Worm (Caenorhabditis elegans) whole organism, L4 larva: ENCODE data around the gene C26E1.2.

ENCODE experiments used
- F26F4.8 ChIP-seq: fragments of 200-800 bp; sonication (Bioruptor generic); conservative IDR thresholded peaks from 2 replicates; pipeline ENCODE4 v1.3.6; 2022; ENCODE audit warnings: missing genetic modification characterization, missing compliant biosample characterization
- T26A8.4 ChIP-seq: fragments of 200-800 bp; sonication (Bioruptor generic); IDR thresholded peaks from 2 replicates; pipeline ENCODE4 v1.3.6; 2022; ENCODE audit warnings: missing genetic modification characterization, missing compliant biosample characterization
- Y105C5A.15 ChIP-seq: fragments of 200-800 bp; sonication (Bioruptor generic); IDR thresholded peaks from 2 replicates; pipeline ENCODE4 v1.3.6; 2022; ENCODE audit warnings: missing genetic modification characterization, missing compliant biosample characterization
- Y5F2A.4 ChIP-seq: fragments of 200-800 bp; sonication (Bioruptor generic); optimal IDR thresholded peaks from 2 replicates; lab custom pipeline; 2018; ENCODE audit warnings: mild to moderate bottlenecking, missing genetic modification characterization, missing compliant biosample characterization
- ZK337.2 ChIP-seq: fragments of 200-800 bp; sonication (Bioruptor generic); IDR thresholded peaks from 2 replicates; pipeline ENCODE4 v1.3.6; 2022; ENCODE audit warnings: missing genetic modification reagents, missing genetic modification characterization, missing compliant biosample characterization
- aha-1 ChIP-seq: fragments of 150-350 bp; peaks from one replicate; lab custom pipeline; 2014; ENCODE audit warnings: missing biosample characterization, missing genetic modification characterization
- ama-1 ChIP-seq: fragments of 150-350 bp; optimal IDR thresholded peaks from 2 replicates; lab custom pipeline; 2014; ENCODE audit warnings: inconsistent platforms, mixed read lengths
- attf-4 ChIP-seq: sonication (generic microtip); optimal IDR thresholded peaks from 3 replicates; lab custom pipeline; 2017; ENCODE audit warnings: missing biosample characterization, missing genetic modification characterization
- ceh-20 ChIP-seq: fragments of 200-800 bp; sonication (Bioruptor generic); IDR thresholded peaks from 2 replicates; pipeline ENCODE4 v1.3.6; 2022; ENCODE audit warnings: missing genetic modification reagents, missing genetic modification characterization, missing compliant biosample characterization
- ces-1 ChIP-seq: fragments of 150-350 bp; sonication (generic microtip); optimal IDR thresholded peaks from 4 replicates; lab custom pipeline; 2014; ENCODE audit warnings: missing biosample characterization, missing genetic modification reagents, missing genetic modification characterization
- daf-12 ChIP-seq: fragments of 150-350 bp; optimal IDR thresholded peaks from 2 replicates; lab custom pipeline; 2014; ENCODE audit warnings: missing biosample characterization, missing genetic modification reagents, missing genetic modification characterization
- daf-16 ChIP-seq, 3 experiments: sonication (generic microtip); optimal IDR thresholded peaks; 2 replicates each; lab custom pipeline; 2016 to 2017; ENCODE audit warnings: missing genetic modification characterization in 3 of 3, missing genetic modification reagents in 3 of 3, mild to moderate bottlenecking in 2 of 3, missing compliant biosample characterization in 2 of 3, missing biosample characterization in 1 of 3, moderate library complexity in 1 of 3
- daf-8 ChIP-seq: fragments of 200-800 bp; sonication (Bioruptor generic); IDR thresholded peaks from 2 replicates; pipeline ENCODE4 v1.3.6; 2022; ENCODE audit warnings: missing genetic modification characterization, missing compliant biosample characterization
- dmd-6 ChIP-seq: fragments of 200-800 bp; sonication (Bioruptor generic); IDR thresholded peaks from 2 replicates; pipeline ENCODE4 v1.3.6; 2022; ENCODE audit warnings: missing genetic modification reagents, missing genetic modification characterization, missing compliant biosample characterization
- dmd-9 ChIP-seq: fragments of 200-800 bp; sonication (Bioruptor generic); IDR thresholded peaks from 2 replicates; pipeline ENCODE4 v1.3.6; 2022; ENCODE audit warnings: missing genetic modification reagents, missing genetic modification characterization, missing compliant biosample characterization
- dpl-1 ChIP-seq: fragments of 150-350 bp; optimal IDR thresholded peaks from 2 replicates; lab custom pipeline; 2014; ENCODE audit warnings: missing biosample characterization, missing genetic modification reagents, missing genetic modification characterization
- egl-27 ChIP-seq: sonication (generic microtip); optimal IDR thresholded peaks from 3 replicates; lab custom pipeline; 2017; ENCODE audit warnings: missing biosample characterization, missing genetic modification reagents, missing genetic modification characterization
- egl-43 ChIP-seq: fragments of 200-800 bp; sonication (Bioruptor generic); IDR thresholded peaks from 2 replicates; pipeline ENCODE4 v1.3.6; 2022; ENCODE audit warnings: missing genetic modification reagents, missing genetic modification characterization, missing compliant biosample characterization
- fkh-10 ChIP-seq: fragments of 150-350 bp; optimal IDR thresholded peaks from 2 replicates; lab custom pipeline; 2014; ENCODE audit warnings: missing biosample characterization, missing genetic modification reagents, missing genetic modification characterization
- fos-1 ChIP-seq: fragments of 150-350 bp; optimal IDR thresholded peaks from 2 replicates; lab custom pipeline; 2014; ENCODE audit warnings: missing biosample characterization, missing genetic modification characterization
- gei-8 ChIP-seq: fragments of 200-800 bp; sonication (Bioruptor generic); optimal IDR thresholded peaks from 2 replicates; lab custom pipeline; 2018; ENCODE audit warnings: mild to moderate bottlenecking, missing genetic modification characterization, missing compliant biosample characterization
- hlh-30 ChIP-seq: sonication (generic microtip); optimal IDR thresholded peaks from 2 replicates; lab custom pipeline; 2017; ENCODE audit warnings: antibody characterized with exemption, mild to moderate bottlenecking, missing genetic modification characterization, missing compliant biosample characterization; ENCODE audit not compliant: insufficient read depth
- jun-1 ChIP-seq: fragments of 150-350 bp; optimal IDR thresholded peaks from 2 replicates; lab custom pipeline; 2014; ENCODE audit warnings: missing biosample characterization, missing genetic modification reagents, missing genetic modification characterization
- lim-7 ChIP-seq: fragments of 200-800 bp; sonication (Bioruptor generic); IDR thresholded peaks from 2 replicates; pipeline ENCODE4 v1.3.6; 2022; ENCODE audit warnings: missing genetic modification characterization, missing compliant biosample characterization
- lin-1 ChIP-seq: fragments of 200-800 bp; sonication (Bioruptor generic); IDR thresholded peaks from 2 replicates; pipeline ENCODE4 v1.3.6; 2022; ENCODE audit warnings: missing genetic modification reagents, missing genetic modification characterization, missing compliant biosample characterization
- lin-15B ChIP-seq: fragments of 150-350 bp; sonication (generic microtip); optimal IDR thresholded peaks from 3 replicates; lab custom pipeline; 2014; ENCODE audit warnings: missing biosample characterization, missing genetic modification characterization
- lin-39 ChIP-seq: fragments of 150-350 bp; optimal IDR thresholded peaks from 2 replicates; lab custom pipeline; 2014; ENCODE audit warnings: missing biosample characterization, missing genetic modification reagents, missing genetic modification characterization
- lir-3 ChIP-seq: sonication (generic microtip); optimal IDR thresholded peaks from 2 replicates; lab custom pipeline; 2016; ENCODE audit warnings: mild to moderate bottlenecking, missing genetic modification characterization, missing compliant biosample characterization
- lsy-2 ChIP-seq, 2 experiments: fragments of 150-350 bp in 1 of 2; sonication (generic microtip) in 1 of 2; optimal IDR thresholded peaks; 2 replicates each; lab custom pipeline; 2014 to 2017; ENCODE audit warnings: missing biosample characterization in 2 of 2, missing genetic modification characterization in 2 of 2
- madf-5 ChIP-seq, 2 experiments: fragments of 200-800 bp; sonication (Bioruptor generic); IDR thresholded peaks; 2 replicates each; pipeline ENCODE4 v1.3.6; 2022; ENCODE audit warnings: missing compliant biosample characterization in 2 of 2, missing genetic modification characterization in 2 of 2
- madf-9 ChIP-seq: fragments of 200-800 bp; sonication (Bioruptor generic); conservative IDR thresholded peaks from 2 replicates; pipeline ENCODE4 v1.3.6; 2022; ENCODE audit warnings: missing genetic modification reagents, missing genetic modification characterization, missing compliant biosample characterization
- mep-1 ChIP-seq: fragments of 150-350 bp; sonication (generic microtip); optimal IDR thresholded peaks from 3 replicates; lab custom pipeline; 2014; ENCODE audit warnings: missing biosample characterization, missing genetic modification characterization
- mes-2 ChIP-seq: sonication (generic microtip); optimal IDR thresholded peaks from 2 replicates; lab custom pipeline; 2016; ENCODE audit warnings: missing genotype, mild to moderate bottlenecking, missing genetic modification characterization, missing compliant biosample characterization; ENCODE audit not compliant: poor library complexity, severe bottlenecking
- mxl-3 ChIP-seq: fragments of 200-800 bp; sonication (Bioruptor generic); optimal IDR thresholded peaks from 2 replicates; lab custom pipeline; 2018; ENCODE audit warnings: mild to moderate bottlenecking, missing genetic modification characterization, missing compliant biosample characterization
- nhr-10 ChIP-seq: fragments of 150-350 bp; optimal IDR thresholded peaks from 2 replicates; lab custom pipeline; 2014; ENCODE audit warnings: missing biosample characterization, missing genetic modification characterization
- nhr-11 ChIP-seq: fragments of 150-350 bp; optimal IDR thresholded peaks from 2 replicates; lab custom pipeline; 2014; ENCODE audit warnings: missing biosample characterization, missing genetic modification characterization
- nhr-111 ChIP-seq: fragments of 200-800 bp; sonication (Bioruptor generic); optimal IDR thresholded peaks from 2 replicates; lab custom pipeline; 2018; ENCODE audit warnings: mild to moderate bottlenecking, missing genetic modification characterization, missing compliant biosample characterization
- nhr-28 ChIP-seq: fragments of 150-350 bp; optimal IDR thresholded peaks from 2 replicates; lab custom pipeline; 2014; ENCODE audit warnings: missing biosample characterization, missing genetic modification characterization
- nhr-42 ChIP-seq: fragments of 200-800 bp; sonication (Bioruptor generic); IDR thresholded peaks from 2 replicates; pipeline ENCODE4 v1.3.6; 2022; ENCODE audit warnings: missing genetic modification characterization, missing compliant biosample characterization
- nhr-48 ChIP-seq: sonication (generic microtip); optimal IDR thresholded peaks from 2 replicates; lab custom pipeline; 2016; ENCODE audit warnings: mild to moderate bottlenecking, missing genetic modification characterization, missing compliant biosample characterization
- php-3 ChIP-seq: fragments of 200-800 bp; sonication (Bioruptor generic); IDR thresholded peaks from 2 replicates; pipeline ENCODE4 v1.3.6; 2022; ENCODE audit warnings: missing genetic modification reagents, missing genetic modification characterization, missing compliant biosample characterization
- spr-1 ChIP-seq: sonication (generic microtip); optimal IDR thresholded peaks from 2 replicates; lab custom pipeline; 2016; ENCODE audit warnings: mild to moderate bottlenecking, missing genetic modification characterization, missing compliant biosample characterization
- tra-1 ChIP-seq: fragments of 200-800 bp; sonication (Bioruptor generic); IDR thresholded peaks from 2 replicates; pipeline ENCODE4 v1.3.6; 2022; ENCODE audit warnings: missing genetic modification reagents, missing genetic modification characterization, missing compliant biosample characterization
- unc-130 ChIP-seq: sonication (generic microtip); optimal IDR thresholded peaks from 2 replicates; lab custom pipeline; 2016; ENCODE audit warnings: missing genetic modification reagents, missing genetic modification characterization, missing compliant biosample characterization
- unc-39 ChIP-seq: sonication (generic microtip); optimal IDR thresholded peaks from 2 replicates; lab custom pipeline; 2017; ENCODE audit warnings: missing biosample characterization, missing genetic modification characterization
- unc-62 ChIP-seq, 3 experiments: fragments of 150-350 bp in 1 of 3; sonication (generic microtip); optimal IDR thresholded peaks in 2 of 3; peaks in 1 of 3; 1 replicate in 1 of 3; 2 replicates in 2 of 3; lab custom pipeline; 2014 to 2017; ENCODE audit warnings: missing biosample characterization in 3 of 3, missing genetic modification characterization in 3 of 3, missing genetic modification reagents in 3 of 3, missing genotype in 1 of 3
- zfp-3 ChIP-seq: fragments of 200-800 bp; sonication (Bioruptor generic); conservative IDR thresholded peaks from 2 replicates; pipeline ENCODE4 v1.3.6; 2022; ENCODE audit warnings: missing genetic modification reagents, missing genetic modification characterization, missing compliant biosample characterization
- zip-11 ChIP-seq: fragments of 200-800 bp; sonication (Bioruptor generic); IDR thresholded peaks from 2 replicates; pipeline ENCODE4 v1.3.6; 2022; ENCODE audit warnings: missing genetic modification characterization, missing compliant biosample characterization
- ztf-11 ChIP-seq: fragments of 150-350 bp; optimal IDR thresholded peaks from 2 replicates; lab custom pipeline; 2014; ENCODE audit warnings: missing biosample characterization, missing genetic modification characterization

The C26E1.2 gene

ce11 chrV:13268032-13268431 is 36.9 kb upstream of the C26E1.2 start (continued):
- TF ChIP-seq mep-1 (tag; lab: Kevin White, UChicago) (peak; percentile 0), aha-1 (no peak), lsy-2 (tag; optimal IDR thresholded peaks at IDR 0.05; lab: Kevin White, UChicago) (peak in 1 of 2 experiments; percentile 42), zfp-3 (GFP tag; lab: Robert Waterston, UW) (no peak), lin-1 (GFP tag; lab: Robert Waterston, UW) (peak; percentile 12; the same call in 1 of the 2 replicates), lim-7 (GFP tag; lab: Robert Waterston, UW) (no peak), spr-1 (tag; lab: Kevin White, UChicago) (no peak), php-3 (GFP tag; lab: Robert Waterston, UW) (peak; percentile 59; the same call in 1 of the 2 replicates), dpl-1 (no peak), fkh-10 (no peak), tra-1 (0 out of 2 replicates have a peak, but pooled peaks have one; percentile 28), jun-1 (tag; lab: Kevin White, UChicago) (peak; percentile 46), ztf-11 (tag; lab: Kevin White, UChicago) (no peak), mes-2 (tag; lab: Kevin White, UChicago) (no peak), Y105C5A.15 (GFP tag; lab: Robert Waterston, UW) (no peak)

ce11 chrV:13269228-13269630 is 35.7 kb upstream of the C26E1.2 start:
- no peak for TF ChIP-seq dpl-1
- TF ChIP-seq lin-1 (GFP tag; lab: Robert Waterston, UW), result peak; percentile 66; the same call in 1 of the 2 replicates
- TF ChIP-seq dmd-9 (GFP tag; lab: Robert Waterston, UW), result no peak
- TF ChIP-seq nhr-10 (tag; lab: Kevin White, UChicago), result no peak
- no peak for TF ChIP-seq unc-130 (GFP tag; lab: Kevin White, UChicago)
- no peak for TF ChIP-seq egl-43 (GFP tag; lab: Robert Waterston, UW)
- TF ChIP-seq hlh-30 (tag; lab: Kevin White, UChicago), result peak; percentile 80
- TF ChIP-seq ama-1 (lab: Kevin White, UChicago), result no peak
- peak in 1 of 2 experiments; percentile 21 for TF ChIP-seq daf-16 (GFP tag; optimal IDR thresholded peaks at IDR 0.05; lab: Kevin White, UChicago)
- TF ChIP-seq daf-16 (tag; optimal IDR thresholded peaks at IDR 0.05; lab: Kevin White, UChicago), result peak; percentile 94
- TF ChIP-seq nhr-11 (tag; lab: Kevin White, UChicago), result no peak
- no peak for TF ChIP-seq madf-5 (GFP tag; IDR thresholded peaks at IDR 0.05; lab: Robert Waterston, UW)
- no peak for TF ChIP-seq madf-9 (GFP tag; lab: Robert Waterston, UW)
- TF ChIP-seq ZK337.2, result no peak
- TF ChIP-seq ces-1 (GFP tag; lab: Kevin White, UChicago), result no peak
- TF ChIP-seq lin-39 (tag; lab: Kevin White, UChicago), result no peak
- TF ChIP-seq gei-8 (GFP tag; lab: Kevin White, UChicago), result peak; percentile 42
- TF ChIP-seq nhr-42, result no peak
- no peak for TF ChIP-seq mxl-3 (GFP tag; lab: Kevin White, UChicago)
- no peak for TF ChIP-seq F26F4.8
- TF ChIP-seq egl-27 (tag; lab: Kevin White, UChicago), result no peak
- peak in 1 of 2 experiments; percentile 51 for TF ChIP-seq unc-62 (GFP tag; optimal IDR thresholded peaks at IDR 0.05 in 1 of 2; lab: Kevin White, UChicago)
- TF ChIP-seq unc-62 (tag; optimal IDR thresholded peaks at IDR 0.05; lab: Kevin White, UChicago), result no peak
- no peak for TF ChIP-seq lin-15B (tag; lab: Kevin White, UChicago)
- TF ChIP-seq daf-12, result no peak
- TF ChIP-seq zip-11 (GFP tag; lab: Robert Waterston, UW), result no peak
- peak; percentile 32 to 59 for TF ChIP-seq lsy-2 (tag; optimal IDR thresholded peaks at IDR 0.05; lab: Kevin White, UChicago)
- TF ChIP-seq nhr-48 (tag; lab: Kevin White, UChicago), result peak; percentile 81
- no peak for TF ChIP-seq nhr-111
- peak; percentile 82 for TF ChIP-seq dmd-6 (GFP tag; lab: Robert Waterston, UW)
- peak; percentile 70 for TF ChIP-seq fos-1 (tag; lab: Kevin White, UChicago)
- TF ChIP-seq mep-1 (tag; lab: Kevin White, UChicago), result no peak
- TF ChIP-seq Y5F2A.4 (GFP tag; lab: Kevin White, UChicago), result no peak
- no peak for TF ChIP-seq unc-39 (tag; lab: Kevin White, UChicago)
- TF ChIP-seq ceh-20 (GFP tag; lab: Robert Waterston, UW), result no peak
- peak; percentile 67 for TF ChIP-seq nhr-28 (tag; lab: Kevin White, UChicago)
- TF ChIP-seq attf-4 (tag; lab: Kevin White, UChicago), result no peak
- no peak for TF ChIP-seq daf-8 (GFP tag; lab: Robert Waterston, UW)
- TF ChIP-seq T26A8.4 (GFP tag; lab: Robert Waterston, UW), result no peak
- TF ChIP-seq lir-3 (tag; lab: Kevin White, UChicago), result no peak
- no peak for TF ChIP-seq zfp-3 (GFP tag; lab: Robert Waterston, UW)
- peak; percentile 80; the same call in 1 of the 2 replicates for TF ChIP-seq php-3 (GFP tag; lab: Robert Waterston, UW)
